Fruit fly (Drosophila melanogaster) whole organism, embryonic: Measurements from ENCODE around the gene qless.

Experiments used
- Abd-B ChIP-seq: fragments of 200-800 bp; sonication (Bioruptor generic); optimal IDR thresholded peaks from 2 replicates; lab custom pipeline; 2018; ENCODE audit warnings: missing biosample characterization, mild to moderate bottlenecking, missing genetic modification characterization, moderate library complexity
- Aef1 ChIP-seq: fragments of 200-800 bp; sonication (Bioruptor generic); IDR thresholded peaks from 3 replicates; pipeline ENCODE4 v1.3.6; 2022; ENCODE audit warnings: missing biosample characterization, missing genetic modification characterization
- Atf3 ChIP-seq: fragments of 200-800 bp; sonication (Bioruptor generic); optimal IDR thresholded peaks from 3 replicates; lab custom pipeline; 2016; ENCODE audit warnings: missing biosample characterization, missing genetic modification characterization
- B-H2 ChIP-seq: fragments of 200-800 bp; sonication (Bioruptor generic); optimal IDR thresholded peaks from 2 replicates; lab custom pipeline; 2018; ENCODE audit warnings: missing biosample characterization, mild to moderate bottlenecking, missing genetic modification characterization
- Blimp-1 ChIP-seq: fragments of 200-800 bp; sonication (Bioruptor generic); optimal IDR thresholded peaks from 3 replicates; lab custom pipeline; 2018; ENCODE audit warnings: missing biosample characterization, missing genetic modification characterization, mild to moderate bottlenecking, moderate library complexity, missing genetic modification reagents
- CG10147 ChIP-seq: fragments of 200-800 bp; sonication (Bioruptor generic); optimal IDR thresholded peaks from 2 replicates; lab custom pipeline; 2019; ENCODE audit warnings: missing biosample characterization, mild to moderate bottlenecking, missing genetic modification characterization, moderate library complexity
- CG10543 ChIP-seq: fragments of 200-800 bp; sonication (Bioruptor generic); optimal IDR thresholded peaks from 3 replicates; lab custom pipeline; 2017; ENCODE audit warnings: missing biosample characterization, mild to moderate bottlenecking, missing genetic modification characterization, moderate library complexity
- CG10959 ChIP-seq: fragments of 200-800 bp; sonication (Bioruptor generic); IDR thresholded peaks from 2 replicates; pipeline ENCODE4 v1.3.6; 2022; ENCODE audit warnings: missing biosample characterization, missing genetic modification characterization
- CG11093 ChIP-seq: fragments of 200-800 bp; sonication (Bioruptor generic); IDR thresholded peaks from 3 replicates; pipeline ENCODE4 v1.3.6; 2022; ENCODE audit warnings: missing biosample characterization, missing genetic modification characterization
- CG11247 ChIP-seq: fragments of 200-800 bp; sonication (Bioruptor generic); IDR thresholded peaks from 2 replicates; pipeline ENCODE4 v1.3.6; 2022; ENCODE audit warnings: missing biosample characterization, missing genetic modification characterization
- CG1233 ChIP-seq: fragments of 200-800 bp; sonication (Bioruptor generic); optimal IDR thresholded peaks from 4 replicates; lab custom pipeline; 2018; ENCODE audit warnings: missing biosample characterization, mild to moderate bottlenecking, missing genetic modification characterization
- CG12391 ChIP-seq: fragments of 200-800 bp; sonication (Bioruptor generic); optimal IDR thresholded peaks from 3 replicates; lab custom pipeline; 2018; ENCODE audit warnings: missing biosample characterization, mild to moderate bottlenecking, missing genetic modification characterization, moderate library complexity
- CG13894 ChIP-seq: fragments of 200-800 bp; sonication (Bioruptor generic); optimal IDR thresholded peaks from 3 replicates; lab custom pipeline; 2018; ENCODE audit warnings: missing biosample characterization, mild to moderate bottlenecking, missing genetic modification characterization, moderate library complexity
- CG14050 ChIP-seq: fragments of 200-800 bp; sonication (Bioruptor generic); IDR thresholded peaks from 3 replicates; pipeline ENCODE4 v1.3.6; 2022; ENCODE audit warnings: missing biosample characterization, missing genetic modification characterization
- CG14710 ChIP-seq: fragments of 200-800 bp; sonication (Bioruptor generic); optimal IDR thresholded peaks from 3 replicates; lab custom pipeline; 2019; ENCODE audit warnings: missing biosample characterization, mild to moderate bottlenecking, missing genetic modification characterization, moderate library complexity
- CG15011 ChIP-seq: fragments of 200-800 bp; sonication (Bioruptor generic); optimal IDR thresholded peaks from 3 replicates; lab custom pipeline; 2018; ENCODE audit warnings: missing biosample characterization, mild to moderate bottlenecking, missing genetic modification characterization
- CG2120 ChIP-seq: fragments of 200-800 bp; sonication (Bioruptor generic); optimal IDR thresholded peaks from 3 replicates; lab custom pipeline; 2016; ENCODE audit warnings: missing biosample characterization, missing genetic modification characterization
- CG31365 ChIP-seq: fragments of 200-800 bp; sonication (Bioruptor generic); optimal IDR thresholded peaks from 2 replicates; lab custom pipeline; 2018; ENCODE audit warnings: missing biosample characterization, mild to moderate bottlenecking, missing genetic modification characterization
- CG32772 ChIP-seq: fragments of 200-800 bp; sonication (Bioruptor generic); IDR thresholded peaks from 2 replicates; pipeline ENCODE4 v1.3.6; 2022; ENCODE audit warnings: missing biosample characterization, missing genetic modification characterization
- CG33557 ChIP-seq: fragments of 200-800 bp; sonication (Bioruptor generic); optimal IDR thresholded peaks from 2 replicates; lab custom pipeline; 2019; ENCODE audit warnings: missing biosample characterization, mild to moderate bottlenecking, missing genetic modification characterization, moderate library complexity
- CG4282 ChIP-seq: fragments of 200-800 bp; sonication (Bioruptor generic); optimal IDR thresholded peaks from 2 replicates; lab custom pipeline; 2016; ENCODE audit warnings: missing biosample characterization, missing genetic modification characterization
- CG4328 ChIP-seq: fragments of 200-800 bp; sonication (Bioruptor generic); optimal IDR thresholded peaks from 3 replicates; lab custom pipeline; 2017; ENCODE audit warnings: missing biosample characterization, missing genetic modification reagents, missing genetic modification characterization
- CG4820 ChIP-seq: fragments of 200-800 bp; sonication (Bioruptor generic); optimal IDR thresholded peaks from 3 replicates; lab custom pipeline; 2016; ENCODE audit warnings: missing biosample characterization, missing genetic modification characterization
- CG9215 ChIP-seq: fragments of 200-800 bp; sonication (Bioruptor generic); IDR thresholded peaks from 2 replicates; pipeline ENCODE4 v1.3.6; 2022; ENCODE audit warnings: missing biosample characterization, missing genetic modification characterization
- CG9817 ChIP-seq: fragments of 200-800 bp; sonication (Bioruptor generic); optimal IDR thresholded peaks from 2 replicates; lab custom pipeline; 2018; ENCODE audit warnings: missing biosample characterization, mild to moderate bottlenecking, missing genetic modification characterization, moderate library complexity
- E2f2 ChIP-seq: fragments of 200-800 bp; sonication (Bioruptor generic); IDR thresholded peaks from 2 replicates; pipeline ENCODE4 v1.3.6; 2022; ENCODE audit warnings: missing biosample characterization, missing genetic modification characterization
- GATAe ChIP-seq: fragments of 200-800 bp; sonication (Bioruptor generic); conservative IDR thresholded peaks from 2 replicates; pipeline ENCODE4 v1.3.6; 2022; ENCODE audit warnings: missing biosample characterization, missing genetic modification characterization
- H15 ChIP-seq: fragments of 200-800 bp; sonication (Bioruptor generic); IDR thresholded peaks from 3 replicates; pipeline ENCODE4 v1.3.6; 2022; ENCODE audit warnings: missing biosample characterization, missing genetic modification characterization
- HLHmδ ChIP-seq: fragments of 200-800 bp; sonication (Bioruptor generic); optimal IDR thresholded peaks from 2 replicates; lab custom pipeline; 2018; ENCODE audit warnings: missing biosample characterization, mild to moderate bottlenecking, missing genetic modification characterization, moderate library complexity
- Kr ChIP-seq: fragments of 200-800 bp; sonication (Bioruptor generic); optimal IDR thresholded peaks from 2 replicates; lab custom pipeline; 2017; ENCODE audit warnings: missing biosample characterization, mild to moderate bottlenecking, missing genetic modification characterization
- PHDP ChIP-seq: fragments of 200-800 bp; sonication (Bioruptor generic); optimal IDR thresholded peaks from 3 replicates; lab custom pipeline; 2018; ENCODE audit warnings: missing biosample characterization, mild to moderate bottlenecking, missing genetic modification characterization, moderate library complexity
- Scr ChIP-seq: fragments of 200-800 bp; sonication (Bioruptor generic); IDR thresholded peaks from 2 replicates; pipeline ENCODE4 v1.3.6; 2022; ENCODE audit warnings: missing biosample characterization, missing genetic modification characterization; ENCODE audit not compliant: partially characterized antibody
- TFAM ChIP-seq: fragments of 200-800 bp; sonication (Bioruptor generic); optimal IDR thresholded peaks from 2 replicates; lab custom pipeline; 2017; ENCODE audit warnings: missing biosample characterization, missing genetic modification characterization, inconsistent platforms
- ap ChIP-seq: fragments of 200-800 bp; sonication (Bioruptor generic); IDR thresholded peaks from 2 replicates; pipeline ENCODE4 v1.3.6; 2022; ENCODE audit warnings: missing biosample characterization, missing genetic modification characterization
- az2 ChIP-seq: fragments of 200-800 bp; sonication (Bioruptor generic); optimal IDR thresholded peaks from 3 replicates; lab custom pipeline; 2016; ENCODE audit warnings: missing biosample characterization, missing genetic modification characterization
- bbx ChIP-seq: fragments of 200-800 bp; sonication (Bioruptor generic); IDR thresholded peaks from 2 replicates; pipeline ENCODE4 v1.3.6; 2022; ENCODE audit warnings: missing biosample characterization, missing genetic modification characterization; ENCODE audit not compliant: partially characterized antibody
- cad ChIP-seq: fragments of >200 bp; optimal IDR thresholded peaks from 2 replicates; lab custom pipeline; 2017; ENCODE audit warnings: missing biosample characterization, missing genetic modification characterization
- danr ChIP-seq: fragments of 200-800 bp; sonication (Bioruptor generic); IDR thresholded peaks from 2 replicates; pipeline ENCODE4 v1.3.6; 2022; ENCODE audit warnings: missing biosample characterization, missing genetic modification characterization
- emc ChIP-seq: fragments of 200-800 bp; sonication (Bioruptor generic); optimal IDR thresholded peaks from 2 replicates; lab custom pipeline; 2016; ENCODE audit warnings: missing biosample characterization, missing genetic modification characterization
- gfzf ChIP-seq: fragments of 200-800 bp; sonication (Bioruptor generic); optimal IDR thresholded peaks from 2 replicates; lab custom pipeline; 2016; ENCODE audit warnings: missing biosample characterization, mild to moderate bottlenecking, missing genetic modification characterization, moderate library complexity
- grn ChIP-seq: fragments of 200-800 bp; sonication (Bioruptor generic); optimal IDR thresholded peaks from 3 replicates; lab custom pipeline; 2017; ENCODE audit warnings: missing biosample characterization, missing genetic modification characterization
- hbn ChIP-seq: fragments of 200-800 bp; sonication (Bioruptor generic); IDR thresholded peaks from 2 replicates; pipeline ENCODE4 v1.3.6; 2022; ENCODE audit warnings: missing biosample characterization, missing genetic modification characterization; ENCODE audit not compliant: partially characterized antibody
- klu ChIP-seq: fragments of 200-800 bp; sonication (Bioruptor generic); IDR thresholded peaks from 2 replicates; pipeline ENCODE4 v1.3.6; 2022; ENCODE audit warnings: missing biosample characterization, missing genetic modification characterization
- kni ChIP-seq: fragments of 200-800 bp; sonication (Bioruptor generic); optimal IDR thresholded peaks from 3 replicates; lab custom pipeline; 2017; ENCODE audit warnings: mild to moderate bottlenecking, missing biosample characterization, missing genetic modification reagents, missing genetic modification characterization
- nau ChIP-seq: fragments of 200-800 bp; sonication (Bioruptor generic); optimal IDR thresholded peaks from 3 replicates; lab custom pipeline; 2017; ENCODE audit warnings: missing biosample characterization, mild to moderate bottlenecking, missing genetic modification characterization, missing genetic modification reagents
- pan ChIP-seq, 4 experiments: fragments of >200 bp in 3 of 4; fragments of 200-800 bp in 1 of 4; sonication (Bioruptor generic) in 1 of 4; optimal IDR thresholded peaks in 3 of 4; IDR thresholded peaks in 1 of 4; 2 replicates each; pipeline versions ENCODE4 v1.3.6 to Lab custom; 2017 to 2022; ENCODE audit warnings: missing biosample characterization in 2 of 4, missing genetic modification characterization in 2 of 4, mixed read lengths in 1 of 4
- row ChIP-seq: fragments of 200-800 bp; sonication (Bioruptor generic); IDR thresholded peaks from 3 replicates; pipeline ENCODE4 v1.3.6; 2022; ENCODE audit warnings: missing biosample characterization, missing genetic modification characterization
- run ChIP-seq: fragments of 200-800 bp; sonication (Bioruptor generic); optimal IDR thresholded peaks from 3 replicates; lab custom pipeline; 2018; ENCODE audit warnings: missing biosample characterization, mild to moderate bottlenecking, missing genetic modification characterization
- ssp ChIP-seq: fragments of 200-800 bp; sonication (Bioruptor generic); IDR thresholded peaks from 2 replicates; pipeline ENCODE4 v1.3.6; 2022; ENCODE audit warnings: missing biosample characterization, missing genetic modification characterization
- tup ChIP-seq: fragments of 200-800 bp; sonication (Bioruptor generic); optimal IDR thresholded peaks from 2 replicates; lab custom pipeline; 2016; ENCODE audit warnings: missing biosample characterization, mild to moderate bottlenecking, missing genetic modification characterization, moderate library complexity
- wek ChIP-seq: fragments of 200-800 bp; sonication (Bioruptor generic); optimal IDR thresholded peaks from 3 replicates; lab custom pipeline; 2018; ENCODE audit warnings: missing biosample characterization, mild to moderate bottlenecking, missing genetic modification characterization, moderate library complexity

The qless gene

DNA sequence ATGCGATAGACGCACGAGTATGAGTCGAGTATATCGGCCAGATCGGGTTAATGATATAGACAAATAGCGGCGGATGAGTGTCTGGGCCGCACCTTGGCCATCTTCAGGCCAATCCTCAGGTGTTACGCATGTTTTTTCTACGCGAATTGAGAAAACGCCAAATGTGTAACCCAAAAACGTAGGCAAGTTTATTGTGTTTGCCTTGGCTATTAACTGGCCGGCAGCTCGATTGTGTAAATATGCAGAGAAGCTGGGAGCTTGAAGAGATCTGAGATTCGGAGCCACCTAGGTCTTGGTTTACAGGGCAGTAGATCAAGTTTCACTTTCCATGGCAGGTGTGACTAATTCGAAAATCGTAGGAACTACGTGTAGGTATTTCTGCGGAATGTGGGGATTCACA lies 12.4 kb downstream of the qless start (continued):
- TF ChIP-seq grn (GFP tag; lab: Kevin White, UChicago) (no peak), CG4282 (GFP tag; lab: Kevin White, UChicago) (no peak), pan (optimal IDR thresholded peaks at IDR 0.05; lab: Kevin White, UChicago) (no peak), pan (GFP tag; optimal IDR thresholded peaks at IDR 0.05 in 1 of 2, IDR thresholded peaks at IDR 0.05 in 1 of 2) (no peak), az2 (GFP tag; lab: Kevin White, UChicago) (no peak), CG4328 (GFP tag; lab: Kevin White, UChicago) (no peak), Aef1 (GFP tag; lab: Robert Waterston, UW) (no peak), CG11247 (GFP tag; lab: Robert Waterston, UW) (no peak), TFAM (GFP tag; lab: Kevin White, UChicago) (no peak), CG2120 (GFP tag; lab: Kevin White, UChicago) (peak; percentile 4), CG1233 (no peak), CG10959 (GFP tag; lab: Robert Waterston, UW) (no peak), CG14050 (GFP tag; lab: Robert Waterston, UW) (no peak), wek (GFP tag; lab: Kevin White, UChicago) (peak; percentile 14), CG15011 (GFP tag; lab: Kevin White, UChicago) (no peak), CG4820 (no peak), Blimp-1 (GFP tag; lab: Kevin White, UChicago) (peak; percentile 67), CG14710 (no peak), run (tag; lab: Kevin White, UChicago) (no peak), GATAe (GFP tag; lab: Robert Waterston, UW) (no peak), CG12391 (no peak), row (GFP tag; lab: Robert Waterston, UW) (no peak), Atf3 (GFP tag; lab: Kevin White, UChicago) (no peak), HLHmδ (GFP tag; lab: Kevin White, UChicago) (no peak), B-H2 (GFP tag; lab: Kevin White, UChicago) (no peak), danr (GFP tag; lab: Robert Waterston, UW) (no peak), Scr (no peak), CG13894 (tag; lab: Kevin White, UChicago) (no peak), nau (no peak), CG11093 (GFP tag; lab: Robert Waterston, UW) (no peak), klu (GFP tag; lab: Robert Waterston, UW) (no peak), CG33557 (GFP tag; lab: Kevin White, UChicago) (no peak), emc (no peak), gfzf (GFP tag; lab: Kevin White, UChicago) (no peak), Kr (GFP tag; lab: Kevin White, UChicago) (no peak), cad (no peak), PHDP (no peak), ap (GFP tag; lab: Robert Waterston, UW) (no peak), CG32772 (GFP tag; lab: Robert Waterston, UW) (no peak), CG31365 (tag; lab: Kevin White, UChicago) (no peak), E2f2 (no peak), CG9817 (tag; lab: Kevin White, UChicago) (no peak), tup (no peak), CG9215 (GFP tag; lab: Robert Waterston, UW) (no peak), CG10147 (GFP tag; lab: Kevin White, UChicago) (no peak), CG10543 (no peak), bbx (GFP tag; lab: Robert Waterston, UW) (no peak), Abd-B (no peak), H15 (GFP tag; lab: Robert Waterston, UW) (no peak), kni (GFP tag; lab: Kevin White, UChicago) (no peak), ssp (GFP tag; lab: Robert Waterston, UW) (no peak), hbn (no peak)
